Fruit fly (Drosophila melanogaster): ENCODE measurements around the gene CG17801.

CG17801 gene

dm6 chr3R:17759773-17760476, 47.0 kb downstream of the CG17801 start:
- no peak for TF ChIP-seq Pif1A (GFP tag; optimal IDR thresholded peaks at IDR 0.05)
- TF ChIP-seq CG32121 (GFP tag; IDR thresholded peaks at IDR 0.05): no peak
- TF ChIP-seq gl (tag; optimal IDR thresholded peaks at IDR 0.05): no peak
- TF ChIP-seq CG10348 (GFP tag; IDR thresholded peaks at IDR 0.05): no peak
- TF ChIP-seq Ets98B (GFP tag; IDR thresholded peaks at IDR 0.05): no peak
- no peak for TF ChIP-seq Snoo (tag; optimal IDR thresholded peaks at IDR 0.05)
- no peak for TF ChIP-seq CG12605 (GFP tag; IDR thresholded peaks at IDR 0.05)
- no peak for TF ChIP-seq CG14655 (GFP tag; optimal IDR thresholded peaks at IDR 0.05)
- no peak for TF ChIP-seq CG15710 (tag; optimal IDR thresholded peaks at IDR 0.05)

- TF ChIP-seq CG14655 (GFP tag; optimal IDR thresholded peaks at IDR 0.05) (no peak), CG9948 (tag; optimal IDR thresholded peaks at IDR 0.05) (no peak), CG13204 (GFP tag; optimal IDR thresholded peaks at IDR 0.05) (no peak), CG8159 (tag; optimal IDR thresholded peaks at IDR 0.05) (no peak), Ets98B (GFP tag; IDR thresholded peaks at IDR 0.05) (no peak)
These were observed 48.0 kb downstream of the CG17801 start for dm6 chr3R:17758905-17759304.

Data from whole organism, pupa.